Worm (Caenorhabditis elegans): ENCODE data around the gene F18E3.12.
A peak's percentile ranks its signal among the peaks of the same experiment; 100 is the strongest.

Gene F18E3.12

ce11 chrV:7415780-7416428 lies 1.1 kb downstream of the F18E3.12 start, which contains the start of gene F18E3.13 (continued):
- TF ChIP-seq mab-5 (tag; optimal IDR thresholded peaks at IDR 0.05) (no peak), nhr-237 (tag; optimal IDR thresholded peaks at IDR 0.05) (no peak)

- TF ChIP-seq ceh-16 (tag; optimal IDR thresholded peaks at IDR 0.05) (no peak), sma-9 (GFP tag; optimal IDR thresholded peaks at IDR 0.05) (no peak), sma-9 (tag; optimal IDR thresholded peaks at IDR 0.05) (no peak), sma-3 (GFP tag; optimal IDR thresholded peaks at IDR 0.05) (peak; percentile 1), nhr-21 (tag; optimal IDR thresholded peaks at IDR 0.05) (peak; percentile 31)
These were observed 1.8 kb downstream of the F18E3.12 start for ce11 chrV:7416569-7416968.

ce11 chrV:7417018-7417716 lies 2.4 kb downstream of the F18E3.12 start, which contains the start of gene srw-67:
srw-67 (plus strand) TSS chrV:7417660.
- no peak for TF ChIP-seq nhr-129 (tag; optimal IDR thresholded peaks at IDR 0.05)
- no peak for TF ChIP-seq fos-1 (tag; optimal IDR thresholded peaks at IDR 0.05)
- no peak for TF ChIP-seq ceh-16 (tag; optimal IDR thresholded peaks at IDR 0.05)
- peak; percentile 51 for TF ChIP-seq nhr-25 (tag; optimal IDR thresholded peaks at IDR 0.05)
- TF ChIP-seq sma-9 (GFP tag; optimal IDR thresholded peaks at IDR 0.05): no peak
- TF ChIP-seq sma-9 (tag; optimal IDR thresholded peaks at IDR 0.05): no peak

ce11 chrV:7420162-7420561 lies 5.4 kb downstream of the F18E3.12 start, which contains the start of gene srxa-4:
srxa-4 (plus strand) TSS chrV:7420462.
- TF ChIP-seq gmeb-1 (tag; optimal IDR thresholded peaks at IDR 0.05): no peak
- TF ChIP-seq skn-1 (tag; optimal IDR thresholded peaks at IDR 0.05): no peak
- no peak for TF ChIP-seq lin-11 (tag; optimal IDR thresholded peaks at IDR 0.05)
- no peak for TF ChIP-seq ztf-1 (GFP tag; conservative IDR thresholded peaks at IDR 0.05)
- no peak for TF ChIP-seq crh-2 (tag; optimal IDR thresholded peaks at IDR 0.05)
- TF ChIP-seq fos-1 (tag; optimal IDR thresholded peaks at IDR 0.05): no peak
- no peak for TF ChIP-seq nhr-6 (tag; optimal IDR thresholded peaks at IDR 0.05)
- TF ChIP-seq nhr-23 (tag; optimal IDR thresholded peaks at IDR 0.05): no peak

ce11 chrV:7424336-7424735 lies 9.6 kb downstream of the F18E3.12 start, which contains the start of gene F18E3.10:
F18E3.10 (minus strand) TSS chrV:7424436.
- TF ChIP-seq R02D3.7 (tag; optimal IDR thresholded peaks at IDR 0.05) (no peak), nhr-12 (tag; optimal IDR thresholded peaks at IDR 0.05) (no peak), blmp-1 (tag; optimal IDR thresholded peaks at IDR 0.05; ENCODE audit: insufficient read depth) (no peak), gmeb-1 (tag; optimal IDR thresholded peaks at IDR 0.05) (no peak), F13H6.1 (tag; optimal IDR thresholded peaks at IDR 0.05) (no peak), ceh-16 (tag; optimal IDR thresholded peaks at IDR 0.05) (no peak), alr-1 (tag; optimal IDR thresholded peaks at IDR 0.05) (no peak), aly-2 (tag; optimal IDR thresholded peaks at IDR 0.05) (no peak), Y55F3AM.14 (GFP tag; optimal IDR thresholded peaks at IDR 0.05) (no peak), nhr-25 (tag; optimal IDR thresholded peaks at IDR 0.05) (no peak)

ce11 chrV:7426594-7426993 lies 11.8 kb downstream of the F18E3.12 start, which contains the start of gene srw-68:
srw-68 (minus strand) TSS chrV:7426694.
- no peak for TF ChIP-seq nhr-237 (tag; optimal IDR thresholded peaks at IDR 0.05)
- TF ChIP-seq nhr-10 (tag; optimal IDR thresholded peaks at IDR 0.05): no peak
- TF ChIP-seq sem-4 (tag; optimal IDR thresholded peaks at IDR 0.05): no peak
- no peak for TF ChIP-seq skn-1 (tag; optimal IDR thresholded peaks at IDR 0.05)
- TF ChIP-seq ama-1 (optimal IDR thresholded peaks at IDR 0.05): no peak
- TF ChIP-seq mbf-1 (tag; optimal IDR thresholded peaks at IDR 0.05): no peak
- TF ChIP-seq nhr-129 (tag; optimal IDR thresholded peaks at IDR 0.05): no peak
- TF ChIP-seq alr-1 (tag; optimal IDR thresholded peaks at IDR 0.05): no peak
- no peak for TF ChIP-seq ZK546.5 (tag; optimal IDR thresholded peaks at IDR 0.05)

- TF ChIP-seq sem-4 (tag; optimal IDR thresholded peaks at IDR 0.05) (no peak), nhr-11 (tag; optimal IDR thresholded peaks at IDR 0.05) (no peak), mab-5 (tag; optimal IDR thresholded peaks at IDR 0.05) (no peak), lsy-2 (tag; optimal IDR thresholded peaks at IDR 0.05) (no peak), skn-1 (tag; optimal IDR thresholded peaks at IDR 0.05) (no peak), C34F6.9 (tag; optimal IDR thresholded peaks at IDR 0.05) (no peak), ztf-1 (GFP tag; conservative IDR thresholded peaks at IDR 0.05) (no peak), ceh-16 (tag; optimal IDR thresholded peaks at IDR 0.05) (no peak), nhr-21 (tag; optimal IDR thresholded peaks at IDR 0.05) (no peak), lin-39 (tag; optimal IDR thresholded peaks at IDR 0.05) (no peak), F13H6.1 (tag; optimal IDR thresholded peaks at IDR 0.05) (no peak), sma-3 (GFP tag; optimal IDR thresholded peaks at IDR 0.05) (no peak), sma-9 (GFP tag; optimal IDR thresholded peaks at IDR 0.05) (no peak), sma-9 (tag; optimal IDR thresholded peaks at IDR 0.05) (no peak), R02D3.7 (tag; optimal IDR thresholded peaks at IDR 0.05) (no peak), nhr-237 (tag; optimal IDR thresholded peaks at IDR 0.05) (no peak), unc-62 (GFP tag; optimal IDR thresholded peaks at IDR 0.05) (no peak)
These were observed 14.1 kb downstream of the F18E3.12 start, which contains the start of gene srw-69 for ce11 chrV:7428880-7429279. srw-69 (minus strand) TSS chrV:7428980.
